Worm (Caenorhabditis elegans) whole organism, L1 larva: ENCODE results near the gene T25E4.1.

Experiments used
- ama-1 ChIP-seq: fragments of 150-350 bp; optimal IDR thresholded peaks from 2 replicates; lab custom pipeline; 2014
- blmp-1 ChIP-seq: fragments of 150-350 bp; optimal IDR thresholded peaks from 2 replicates; lab custom pipeline; 2014; ENCODE audit warnings: missing biosample characterization, missing genetic modification characterization
- egl-27 ChIP-seq, 2 experiments: fragments of 150-350 bp in 1 of 2; sonication (generic microtip); optimal IDR thresholded peaks; 3 replicates each; lab custom pipeline; 2017 to 2018; ENCODE audit warnings: missing biosample characterization in 2 of 2, missing genetic modification characterization in 2 of 2, missing genetic modification reagents in 2 of 2
- elt-2 ChIP-seq: sonication (generic microtip); optimal IDR thresholded peaks from 2 replicates; lab custom pipeline; 2016; ENCODE audit warnings: missing genetic modification characterization, mild to moderate bottlenecking, inconsistent platforms, missing compliant biosample characterization, missing genetic modification reagents
- grh-1 ChIP-seq: fragments of 200-800 bp; sonication (Bioruptor generic); IDR thresholded peaks from 2 replicates; pipeline ENCODE4 v1.3.6; 2022; ENCODE audit warnings: missing genetic modification reagents, missing genetic modification characterization, missing compliant biosample characterization
- jun-1 ChIP-seq: fragments of 150-350 bp; optimal IDR thresholded peaks from 2 replicates; lab custom pipeline; 2014; ENCODE audit warnings: missing biosample characterization, missing genetic modification reagents, missing genetic modification characterization
- lin-13 ChIP-seq: fragments of 150-350 bp; optimal IDR thresholded peaks from 2 replicates; lab custom pipeline; 2014; ENCODE audit warnings: missing biosample characterization, missing genetic modification reagents, missing genetic modification characterization
- lin-39 ChIP-seq: fragments of 150-350 bp; optimal IDR thresholded peaks from 2 replicates; lab custom pipeline; 2014; ENCODE audit warnings: missing biosample characterization, missing genetic modification reagents, missing genetic modification characterization
- mab-9 ChIP-seq: fragments of 200-800 bp; sonication (Bioruptor generic); IDR thresholded peaks from 2 replicates; pipeline ENCODE4 v1.3.6; 2022; ENCODE audit warnings: missing genetic modification reagents, missing genetic modification characterization, missing compliant biosample characterization
- nhr-76 ChIP-seq: sonication (generic microtip); optimal IDR thresholded peaks from 2 replicates; lab custom pipeline; 2017; ENCODE audit warnings: missing biosample characterization, missing genetic modification characterization
- pqm-1 ChIP-seq: sonication (generic microtip); optimal IDR thresholded peaks from 3 replicates; lab custom pipeline; 2017; ENCODE audit warnings: missing biosample characterization, missing genetic modification characterization
- unc-62 ChIP-seq: fragments of 150-350 bp; optimal IDR thresholded peaks from 2 replicates; lab custom pipeline; 2014; ENCODE audit warnings: missing biosample characterization, missing genetic modification reagents, missing genetic modification characterization
- unc-98 ChIP-seq: fragments of 200-800 bp; sonication (Bioruptor generic); IDR thresholded peaks from 2 replicates; pipeline ENCODE4 v1.3.6; 2022; ENCODE audit warnings: missing genetic modification characterization, missing compliant biosample characterization
- zag-1 ChIP-seq: fragments of 150-350 bp; optimal IDR thresholded peaks from 2 replicates; lab custom pipeline; 2014; ENCODE audit warnings: missing biosample characterization, missing genetic modification characterization

- TF ChIP-seq elt-2 (tag; lab: Kevin White, UChicago) (no peak), blmp-1 (tag; lab: Kevin White, UChicago) (no peak), pqm-1 (no peak), egl-27 (tag; optimal IDR thresholded peaks at IDR 0.05; lab: Kevin White, UChicago) (no peak), grh-1 (GFP tag; lab: Robert Waterston, UW) (no peak), lin-39 (tag; lab: Kevin White, UChicago) (no peak), zag-1 (no peak), lin-13 (no peak), ama-1 (no peak), nhr-76 (tag; lab: Kevin White, UChicago) (no peak), mab-9 (no peak), unc-62 (GFP tag; lab: Kevin White, UChicago) (no peak), jun-1 (tag; lab: Kevin White, UChicago) (no peak), unc-98 (GFP tag; lab: Robert Waterston, UW) (no peak)
Observed at ce11 chrII:5554788-5555187, 23.3 kb upstream of the T25E4.1 start.
